Worm (Caenorhabditis elegans) whole organism, midembryonic: Measurements from ENCODE around the gene scav-4.

ENCODE experiments used
- T22C8.4 ChIP-seq: fragments of 200-800 bp; sonication (Bioruptor generic); IDR thresholded peaks from 2 replicates; pipeline ENCODE4 v1.3.6; 2022; ENCODE audit warnings: missing genetic modification characterization, missing compliant biosample characterization
- cog-1 ChIP-seq: sonication (generic microtip); optimal IDR thresholded peaks from 2 replicates; lab custom pipeline; 2016; ENCODE audit warnings: missing genetic modification characterization, missing compliant biosample characterization
- flt-1 ChIP-seq: fragments of 200-800 bp; sonication (Bioruptor generic); IDR thresholded peaks from 2 replicates; pipeline ENCODE4 v1.3.6; 2022; ENCODE audit warnings: missing genetic modification characterization, missing compliant biosample characterization
- klf-2 ChIP-seq: fragments of 200-800 bp; sonication (Bioruptor generic); conservative IDR thresholded peaks from 2 replicates; pipeline ENCODE4 v1.3.6; 2022; ENCODE audit warnings: missing genetic modification reagents, missing genetic modification characterization, missing compliant biosample characterization
- med-1 ChIP-seq: sonication (generic microtip); optimal IDR thresholded peaks from 2 replicates; lab custom pipeline; 2017; ENCODE audit warnings: missing genetic modification characterization, mild to moderate bottlenecking, missing compliant biosample characterization, antibody characterized with exemption, missing genetic modification reagents; ENCODE audit not compliant: insufficient read depth
- ref-1 ChIP-seq: fragments of 200-800 bp; sonication (Bioruptor generic); conservative IDR thresholded peaks from 2 replicates; pipeline ENCODE4 v1.3.6; 2022; ENCODE audit warnings: missing genetic modification reagents, missing genetic modification characterization, missing compliant biosample characterization
- tab-1 ChIP-seq: fragments of 200-800 bp; sonication (Bioruptor generic); IDR thresholded peaks from 2 replicates; pipeline ENCODE4 v1.3.6; 2022; ENCODE audit warnings: missing genetic modification characterization, missing compliant biosample characterization
- ztf-23 ChIP-seq: fragments of 200-800 bp; sonication (Bioruptor generic); IDR thresholded peaks from 2 replicates; pipeline ENCODE4 v1.3.6; 2022; ENCODE audit warnings: missing genetic modification reagents, missing genetic modification characterization, missing compliant biosample characterization
- ztf-29 ChIP-seq: fragments of 200-800 bp; sonication (Bioruptor generic); IDR thresholded peaks from 2 replicates; pipeline ENCODE4 v1.3.6; 2022; ENCODE audit warnings: missing genetic modification reagents, missing genetic modification characterization, missing compliant biosample characterization

The scav-4 gene

ce11 chrX:13006734-13007133 is 25.2 kb downstream of the scav-4 start:
- TF ChIP-seq klf-2 (GFP tag; lab: Robert Waterston, UW) (no peak), flt-1 (no peak), ref-1 (GFP tag; lab: Robert Waterston, UW) (no peak), med-1 (GFP tag; lab: Kevin White, UChicago) (no peak), ztf-29 (GFP tag; lab: Robert Waterston, UW) (no peak), T22C8.4 (GFP tag; lab: Robert Waterston, UW) (no peak), tab-1 (GFP tag; lab: Robert Waterston, UW) (no peak), cog-1 (tag; lab: Kevin White, UChicago) (no peak), ztf-23 (GFP tag; lab: Robert Waterston, UW) (no peak)

- no peak for TF ChIP-seq med-1 (GFP tag; lab: Kevin White, UChicago)
- no peak for TF ChIP-seq ztf-29 (GFP tag; lab: Robert Waterston, UW)
- no peak for TF ChIP-seq klf-2 (GFP tag; lab: Robert Waterston, UW)
- TF ChIP-seq ztf-23 (GFP tag; lab: Robert Waterston, UW): no peak
- TF ChIP-seq T22C8.4 (GFP tag; lab: Robert Waterston, UW): no peak
- no peak for TF ChIP-seq flt-1
- TF ChIP-seq cog-1 (tag; lab: Kevin White, UChicago): no peak
- no peak for TF ChIP-seq ref-1 (GFP tag; lab: Robert Waterston, UW)
- no peak for TF ChIP-seq tab-1 (GFP tag; lab: Robert Waterston, UW)
These were observed 26.6 kb downstream of the scav-4 start, which contains the start of gene nhr-25 for ce11 chrX:13007857-13008813. Gene nhr-25 (plus strand): TSS chrX:13008493.

- TF ChIP-seq ref-1 (GFP tag; lab: Robert Waterston, UW): no peak
- no peak for TF ChIP-seq T22C8.4 (GFP tag; lab: Robert Waterston, UW)
- TF ChIP-seq flt-1: no peak
- no peak for TF ChIP-seq cog-1 (tag; lab: Kevin White, UChicago)
- no peak for TF ChIP-seq tab-1 (GFP tag; lab: Robert Waterston, UW)
- no peak for TF ChIP-seq ztf-23 (GFP tag; lab: Robert Waterston, UW)
- no peak for TF ChIP-seq ztf-29 (GFP tag; lab: Robert Waterston, UW)
- TF ChIP-seq med-1 (GFP tag; lab: Kevin White, UChicago): no peak
- no peak for TF ChIP-seq klf-2 (GFP tag; lab: Robert Waterston, UW)
These were observed 27.3 kb downstream of the scav-4 start for ce11 chrX:13008895-13009294.

ce11 chrX:13009645-13010044 is 28.1 kb downstream of the scav-4 start:
- TF ChIP-seq med-1 (GFP tag; lab: Kevin White, UChicago) (no peak), ref-1 (GFP tag; lab: Robert Waterston, UW) (no peak), tab-1 (GFP tag; lab: Robert Waterston, UW) (no peak), ztf-29 (GFP tag; lab: Robert Waterston, UW) (no peak), ztf-23 (GFP tag; lab: Robert Waterston, UW) (no peak), flt-1 (no peak), T22C8.4 (GFP tag; lab: Robert Waterston, UW) (no peak), cog-1 (tag; lab: Kevin White, UChicago) (no peak), klf-2 (GFP tag; lab: Robert Waterston, UW) (no peak)

- TF ChIP-seq cog-1 (tag; lab: Kevin White, UChicago) (no peak), ref-1 (GFP tag; lab: Robert Waterston, UW) (no peak), flt-1 (0 out of 2 replicates have a peak, but pooled peaks have one; percentile 54)
These were observed 30.3 kb downstream of the scav-4 start for ce11 chrX:13011897-13012296.

ce11 chrX:13014341-13014740 is 32.8 kb downstream of the scav-4 start:
- TF ChIP-seq med-1 (GFP tag; lab: Kevin White, UChicago) (no peak), T22C8.4 (GFP tag; lab: Robert Waterston, UW) (no peak), cog-1 (tag; lab: Kevin White, UChicago) (no peak), ztf-23 (GFP tag; lab: Robert Waterston, UW) (no peak), klf-2 (GFP tag; lab: Robert Waterston, UW) (no peak), flt-1 (no peak), ztf-29 (GFP tag; lab: Robert Waterston, UW) (no peak), tab-1 (GFP tag; lab: Robert Waterston, UW) (no peak), ref-1 (GFP tag; lab: Robert Waterston, UW) (no peak)

ce11 chrX:13016290-13016689 is 34.7 kb downstream of the scav-4 start:
- TF ChIP-seq med-1 (GFP tag; lab: Kevin White, UChicago) (no peak), klf-2 (GFP tag; lab: Robert Waterston, UW) (no peak), cog-1 (tag; lab: Kevin White, UChicago) (no peak), flt-1 (no peak), ztf-29 (GFP tag; lab: Robert Waterston, UW) (no peak), ref-1 (GFP tag; lab: Robert Waterston, UW) (no peak), tab-1 (GFP tag; lab: Robert Waterston, UW) (no peak)

- TF ChIP-seq med-1 (GFP tag; lab: Kevin White, UChicago) (no peak), ztf-29 (GFP tag; lab: Robert Waterston, UW) (no peak), cog-1 (tag; lab: Kevin White, UChicago) (no peak), flt-1 (no peak), ztf-23 (GFP tag; lab: Robert Waterston, UW) (no peak), T22C8.4 (GFP tag; lab: Robert Waterston, UW) (no peak), tab-1 (GFP tag; lab: Robert Waterston, UW) (no peak), klf-2 (GFP tag; lab: Robert Waterston, UW) (no peak), ref-1 (GFP tag; lab: Robert Waterston, UW) (no peak)
These were observed 39.9 kb downstream of the scav-4 start for ce11 chrX:13021446-13021845.
